Worm (Caenorhabditis elegans): ENCODE data around the gene cls-1.

cls-1 gene

DNA sequence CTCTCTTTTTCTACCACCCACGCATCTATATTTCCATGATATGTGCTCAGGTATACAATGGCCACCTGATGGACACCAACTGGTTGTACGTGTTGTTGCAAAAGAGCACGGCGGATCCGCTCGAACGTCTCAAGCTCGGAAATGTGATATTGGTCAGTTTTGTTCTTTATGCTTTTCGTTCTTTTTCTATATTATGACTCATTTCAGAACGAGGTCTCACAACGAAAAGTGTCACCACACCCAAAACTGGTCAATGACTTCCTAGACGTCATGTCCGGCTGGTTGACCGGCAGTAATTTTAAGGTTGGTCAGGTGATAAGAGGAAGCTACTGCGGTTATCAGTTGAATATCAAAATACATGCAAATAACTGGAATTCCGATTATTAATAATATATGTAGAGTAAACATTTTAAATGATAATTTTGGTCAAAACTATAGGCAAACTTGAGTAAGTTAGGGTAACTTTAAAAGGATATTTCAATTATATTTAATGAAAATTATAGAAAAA is at the start of gene cls-1:
Gene cls-1, plus strand, starts transcription at position 51 of the 508 bp plus-strand sequence.
- TF ChIP-seq gmeb-1 (tag; optimal IDR thresholded peaks at IDR 0.05): no peak
- TF ChIP-seq fos-1 (tag; optimal IDR thresholded peaks at IDR 0.05): peak; percentile 56

DNA sequence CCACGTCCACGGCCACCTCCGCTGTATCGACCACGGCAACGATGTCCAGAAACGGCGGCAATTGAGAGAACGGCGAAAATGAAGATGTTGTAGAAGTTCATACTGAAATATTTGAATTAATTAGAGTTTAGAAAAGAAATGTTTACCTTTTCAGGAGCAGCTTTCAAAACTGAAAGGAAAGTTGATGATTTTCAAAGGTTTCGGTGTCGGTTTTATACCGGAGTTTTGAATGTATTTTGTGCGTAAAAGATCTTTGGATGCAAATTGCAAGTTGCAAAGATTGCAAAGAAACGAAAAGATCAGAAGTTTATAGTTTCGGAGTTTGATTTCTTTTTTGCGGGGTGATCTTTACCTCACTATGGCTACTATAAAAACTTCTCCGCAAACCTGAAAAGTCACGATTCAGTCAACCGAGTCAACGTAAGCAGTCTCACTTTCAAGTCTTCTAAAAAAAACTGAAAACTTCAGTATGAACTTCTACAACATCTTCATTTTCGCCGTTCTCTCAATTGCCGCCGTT is 49.1 kb upstream of the cls-1 start, which contains the start of the genes fipr-19 and fipr-18:
Gene fipr-19, minus strand, starts transcription at position 101 of the 520 bp plus-strand sequence.
Gene fipr-18, plus strand, starts transcription at position 470 of the 520 bp plus-strand sequence.
- TF ChIP-seq mab-5 (tag; optimal IDR thresholded peaks at IDR 0.05) (no peak), fos-1 (tag; optimal IDR thresholded peaks at IDR 0.05) (no peak), unc-55 (GFP tag; optimal IDR thresholded peaks at IDR 0.05) (no peak)

DNA sequence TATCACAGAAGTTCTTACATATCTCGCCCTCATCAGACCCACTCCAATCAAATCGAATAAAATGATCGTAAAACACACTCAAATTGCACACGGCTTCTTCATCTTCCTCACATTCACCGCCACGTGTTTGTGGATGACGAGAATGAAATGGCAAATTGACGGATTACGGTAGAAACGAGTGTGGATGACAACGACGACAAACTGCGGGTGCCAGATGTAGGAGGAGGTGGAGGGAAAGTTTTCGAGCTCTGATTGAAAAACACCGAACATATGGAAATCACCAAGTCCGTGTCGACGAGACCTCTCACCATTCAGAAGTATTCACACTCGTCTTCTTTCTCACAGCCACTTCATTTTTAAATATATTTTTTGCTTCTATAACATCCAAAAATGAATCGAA is 48.0 kb upstream of the cls-1 start, which contains the start of gene mls-1:
Gene mls-1, plus strand, starts transcription at position 324 of the 400 bp plus-strand sequence.
- no peak for TF ChIP-seq unc-55 (GFP tag; optimal IDR thresholded peaks at IDR 0.05)
- no peak for TF ChIP-seq Y55F3AM.14 (GFP tag; optimal IDR thresholded peaks at IDR 0.05)
- TF ChIP-seq nhr-237 (tag; optimal IDR thresholded peaks at IDR 0.05): no peak
- TF ChIP-seq sma-9 (GFP tag; optimal IDR thresholded peaks at IDR 0.05): no peak
- TF ChIP-seq sma-9 (tag; optimal IDR thresholded peaks at IDR 0.05): no peak
- TF ChIP-seq lin-13 (GFP tag; optimal IDR thresholded peaks at IDR 0.05): no peak
- no peak for TF ChIP-seq fos-1 (tag; optimal IDR thresholded peaks at IDR 0.05)
- TF ChIP-seq nhr-129 (tag; optimal IDR thresholded peaks at IDR 0.05): no peak
- no peak for TF ChIP-seq mdl-1 (tag; optimal IDR thresholded peaks at IDR 0.05)
- TF ChIP-seq crh-2 (tag; optimal IDR thresholded peaks at IDR 0.05): no peak
- no peak for TF ChIP-seq ztf-11 (tag; optimal IDR thresholded peaks at IDR 0.05)
- TF ChIP-seq ztf-4 (tag; optimal IDR thresholded peaks at IDR 0.05): no peak
- TF ChIP-seq nhr-12 (tag; optimal IDR thresholded peaks at IDR 0.05): no peak

DNA sequence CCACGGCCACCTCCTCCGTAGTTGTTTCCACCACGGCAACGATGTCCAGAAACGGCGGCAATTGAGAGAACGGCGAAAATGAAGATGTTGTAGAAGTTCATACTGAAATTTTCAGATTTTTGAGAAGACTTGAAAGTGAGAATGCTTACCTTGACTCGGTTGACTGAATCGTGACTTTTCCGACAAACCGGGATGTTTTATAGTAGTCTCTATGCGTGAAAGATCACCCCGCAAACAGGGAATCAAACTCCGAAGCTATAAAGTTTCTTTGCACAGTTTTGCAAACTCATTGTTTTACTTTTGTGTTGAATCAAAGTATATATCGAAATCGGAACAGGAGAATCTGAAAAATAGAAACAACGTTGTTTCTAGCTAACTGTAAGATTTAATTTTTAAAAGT is 45.7 kb upstream of the cls-1 start, which contains the start of gene fipr-20:
Gene fipr-20, minus strand, starts transcription at position 101 of the 400 bp plus-strand sequence.
- TF ChIP-seq lsy-2 (tag; optimal IDR thresholded peaks at IDR 0.05): no peak
- TF ChIP-seq unc-55 (GFP tag; optimal IDR thresholded peaks at IDR 0.05): no peak
- TF ChIP-seq aly-2 (tag; optimal IDR thresholded peaks at IDR 0.05): no peak
- no peak for TF ChIP-seq mab-5 (tag; optimal IDR thresholded peaks at IDR 0.05)
- TF ChIP-seq elt-3 (tag; optimal IDR thresholded peaks at IDR 0.05): no peak
- TF ChIP-seq ceh-16 (tag; optimal IDR thresholded peaks at IDR 0.05): no peak
- no peak for TF ChIP-seq nhr-129 (tag; optimal IDR thresholded peaks at IDR 0.05)
- TF ChIP-seq sem-4 (tag; optimal IDR thresholded peaks at IDR 0.05): no peak
- no peak for TF ChIP-seq crh-2 (tag; optimal IDR thresholded peaks at IDR 0.05)
- TF ChIP-seq nhr-11 (tag; optimal IDR thresholded peaks at IDR 0.05): no peak
- no peak for TF ChIP-seq elt-1 (tag; optimal IDR thresholded peaks at IDR 0.05)

DNA sequence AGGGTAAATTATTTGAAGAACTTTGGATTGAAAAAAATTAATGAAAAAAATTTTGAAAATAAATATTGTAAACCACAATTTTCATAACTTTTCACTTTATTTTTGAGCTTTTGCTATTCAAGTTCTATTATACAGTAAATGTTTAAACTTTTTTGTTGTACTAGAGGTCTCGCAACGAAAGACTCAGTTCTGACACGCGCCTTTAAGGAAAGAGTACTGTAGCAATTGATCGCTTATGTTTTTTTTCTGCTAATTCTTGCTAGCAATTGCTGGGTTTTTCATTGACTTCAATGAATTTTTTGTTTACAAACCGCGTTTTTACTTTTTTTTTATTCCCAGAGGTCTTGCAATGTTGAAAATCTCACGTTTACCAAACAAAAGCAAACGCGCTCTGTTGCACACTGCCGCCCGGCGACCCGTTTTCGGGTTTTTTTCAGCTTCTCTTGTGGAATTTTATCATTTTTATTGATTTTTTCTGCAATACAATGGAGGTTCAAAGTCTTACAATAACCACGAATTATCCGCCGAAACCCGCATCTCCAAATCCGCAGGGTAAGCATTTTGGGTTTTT is 44.5 kb upstream of the cls-1 start, which contains the start of gene H14A12.3:
Gene H14A12.3, plus strand, starts transcription at position 360 of the 571 bp plus-strand sequence.
- no peak for TF ChIP-seq fos-1 (tag; optimal IDR thresholded peaks at IDR 0.05)
- TF ChIP-seq C34F6.9 (tag; optimal IDR thresholded peaks at IDR 0.05): peak; percentile 54
- no peak for TF ChIP-seq unc-62 (GFP tag; optimal IDR thresholded peaks at IDR 0.05)
- TF ChIP-seq lsy-2 (tag; optimal IDR thresholded peaks at IDR 0.05): peak in 1 of 2 experiments; percentile 41
- peak; percentile 19 for TF ChIP-seq unc-55 (GFP tag; optimal IDR thresholded peaks at IDR 0.05)

DNA sequence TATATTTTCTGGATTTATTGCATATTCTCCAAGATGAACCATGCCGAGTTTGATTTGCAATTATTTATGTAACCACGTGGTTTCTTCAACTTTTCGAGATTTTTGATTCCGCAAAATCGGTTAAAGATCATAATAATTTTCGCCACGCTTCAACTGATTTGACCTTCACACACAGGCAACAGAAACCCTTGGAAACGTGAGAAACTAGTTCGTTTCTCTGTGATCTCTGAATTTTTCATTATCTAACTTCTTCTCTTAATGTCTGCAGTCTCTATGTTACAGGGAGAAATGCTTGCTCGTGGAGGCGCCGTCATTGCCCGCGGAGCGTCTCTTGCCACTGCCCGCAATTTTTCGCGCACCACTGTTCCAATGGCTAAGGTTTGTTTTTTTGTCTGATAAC is 42.6 kb upstream of the cls-1 start, which contains the start of gene fum-1:
Gene fum-1, plus strand, starts transcription at position 259 of the 400 bp plus-strand sequence.
- TF ChIP-seq egl-27 (tag; optimal IDR thresholded peaks at IDR 0.05) (no peak), sem-4 (tag; optimal IDR thresholded peaks at IDR 0.05) (no peak), lin-39 (tag; optimal IDR thresholded peaks at IDR 0.05) (no peak), unc-39 (tag; optimal IDR thresholded peaks at IDR 0.05) (no peak), unc-62 (GFP tag; optimal IDR thresholded peaks at IDR 0.05) (no peak), lin-13 (GFP tag; optimal IDR thresholded peaks at IDR 0.05) (peak; percentile 39), blmp-1 (tag; optimal IDR thresholded peaks at IDR 0.05; ENCODE audit: insufficient read depth) (peak; percentile 7), sma-9 (GFP tag; optimal IDR thresholded peaks at IDR 0.05) (peak; percentile 79), sma-9 (tag; optimal IDR thresholded peaks at IDR 0.05) (no peak), dmd-4 (tag; optimal IDR thresholded peaks at IDR 0.05) (no peak), nhr-10 (tag; optimal IDR thresholded peaks at IDR 0.05) (no peak), R02D3.7 (tag; optimal IDR thresholded peaks at IDR 0.05) (no peak), ZK546.5 (tag; optimal IDR thresholded peaks at IDR 0.05) (no peak), F13H6.1 (tag; optimal IDR thresholded peaks at IDR 0.05) (peak; percentile 34), peb-1 (tag; optimal IDR thresholded peaks at IDR 0.05) (no peak), mab-5 (tag; optimal IDR thresholded peaks at IDR 0.05) (no peak), lin-11 (tag; optimal IDR thresholded peaks at IDR 0.05) (peak; percentile 2), alr-1 (tag; optimal IDR thresholded peaks at IDR 0.05) (no peak), ama-1 (optimal IDR thresholded peaks at IDR 0.05) (peak; percentile 41), snpc-4 (tag; optimal IDR thresholded peaks at IDR 0.05) (peak; percentile 12), nhr-12 (tag; optimal IDR thresholded peaks at IDR 0.05) (no peak), fos-1 (tag; optimal IDR thresholded peaks at IDR 0.05) (peak; percentile 54), elt-1 (tag; optimal IDR thresholded peaks at IDR 0.05) (no peak), C34F6.9 (tag; optimal IDR thresholded peaks at IDR 0.05) (peak; percentile 64), nhr-6 (tag; optimal IDR thresholded peaks at IDR 0.05) (peak; percentile 44), Y55F3AM.14 (GFP tag; optimal IDR thresholded peaks at IDR 0.05) (no peak), nhr-77 (tag; optimal IDR thresholded peaks at IDR 0.05) (no peak)
